Worm (Caenorhabditis elegans) whole organism, L4 larva: ENCODE measurements around the gene ttr-27.
A peak's percentile ranks its signal among the peaks of the same experiment; 100 is the strongest.

Experiments
- F10B5.3 ChIP-seq: sonication (generic microtip); optimal IDR thresholded peaks from 2 replicates; lab custom pipeline; 2016; ENCODE audit warnings: mild to moderate bottlenecking, missing genetic modification characterization, missing compliant biosample characterization
- F37D6.2 ChIP-seq: sonication (generic microtip); optimal IDR thresholded peaks from 2 replicates; lab custom pipeline; 2016; ENCODE audit warnings: mild to moderate bottlenecking, missing genetic modification characterization, missing compliant biosample characterization
- T20F7.1 ChIP-seq: fragments of 200-800 bp; sonication (Bioruptor generic); optimal IDR thresholded peaks from 2 replicates; lab custom pipeline; 2018; ENCODE audit warnings: mild to moderate bottlenecking, missing genetic modification characterization, missing compliant biosample characterization
- Y105C5A.15 ChIP-seq: fragments of 200-800 bp; sonication (Bioruptor generic); IDR thresholded peaks from 2 replicates; pipeline ENCODE4 v1.3.6; 2022; ENCODE audit warnings: missing genetic modification characterization, missing compliant biosample characterization
- Y5F2A.4 ChIP-seq: fragments of 200-800 bp; sonication (Bioruptor generic); optimal IDR thresholded peaks from 2 replicates; lab custom pipeline; 2018; ENCODE audit warnings: mild to moderate bottlenecking, missing genetic modification characterization, missing compliant biosample characterization
- Y75B8A.6 ChIP-seq: fragments of 200-800 bp; sonication (Bioruptor generic); IDR thresholded peaks from 2 replicates; pipeline ENCODE4 v1.3.6; 2022; ENCODE audit warnings: missing genetic modification reagents, missing genetic modification characterization, missing compliant biosample characterization
- ZK546.5 ChIP-seq, 2 experiments: sonication (generic microtip); optimal IDR thresholded peaks; 2 replicates each; lab custom pipeline; 2017; ENCODE audit warnings: missing biosample characterization in 2 of 2, missing genetic modification characterization in 2 of 2
- aha-1 ChIP-seq: fragments of 150-350 bp; peaks from one replicate; lab custom pipeline; 2014; ENCODE audit warnings: missing biosample characterization, missing genetic modification characterization
- aly-2 ChIP-seq: sonication (generic microtip); optimal IDR thresholded peaks from 2 replicates; lab custom pipeline; 2018; ENCODE audit warnings: missing biosample characterization, missing genetic modification characterization
- ama-1 ChIP-seq: fragments of 150-350 bp; optimal IDR thresholded peaks from 2 replicates; lab custom pipeline; 2014; ENCODE audit warnings: inconsistent platforms, mixed read lengths
- arid-1 ChIP-seq: fragments of 200-800 bp; sonication (Bioruptor generic); conservative IDR thresholded peaks from 2 replicates; pipeline ENCODE4 v1.3.6; 2022; ENCODE audit warnings: missing genetic modification reagents, missing genetic modification characterization, missing compliant biosample characterization
- attf-4 ChIP-seq: sonication (generic microtip); optimal IDR thresholded peaks from 3 replicates; lab custom pipeline; 2017; ENCODE audit warnings: missing biosample characterization, missing genetic modification characterization
- ceh-20 ChIP-seq: fragments of 200-800 bp; sonication (Bioruptor generic); IDR thresholded peaks from 2 replicates; pipeline ENCODE4 v1.3.6; 2022; ENCODE audit warnings: missing genetic modification reagents, missing genetic modification characterization, missing compliant biosample characterization
- ceh-28 ChIP-seq: fragments of 150-350 bp; optimal IDR thresholded peaks from 2 replicates; lab custom pipeline; 2014; ENCODE audit warnings: missing biosample characterization, missing genetic modification reagents, missing genetic modification characterization
- ceh-62 ChIP-seq: sonication (generic microtip); optimal IDR thresholded peaks from 2 replicates; lab custom pipeline; 2017; ENCODE audit warnings: missing biosample characterization, missing genetic modification characterization
- ces-1 ChIP-seq: fragments of 150-350 bp; sonication (generic microtip); optimal IDR thresholded peaks from 4 replicates; lab custom pipeline; 2014; ENCODE audit warnings: missing biosample characterization, missing genetic modification reagents, missing genetic modification characterization
- daf-12 ChIP-seq: fragments of 150-350 bp; optimal IDR thresholded peaks from 2 replicates; lab custom pipeline; 2014; ENCODE audit warnings: missing biosample characterization, missing genetic modification reagents, missing genetic modification characterization
- daf-16 ChIP-seq, 3 experiments: sonication (generic microtip); optimal IDR thresholded peaks; 2 replicates each; lab custom pipeline; 2016 to 2017; ENCODE audit warnings: missing genetic modification characterization in 3 of 3, missing genetic modification reagents in 3 of 3, mild to moderate bottlenecking in 2 of 3, missing compliant biosample characterization in 2 of 3, missing biosample characterization in 1 of 3, moderate library complexity in 1 of 3
- dpl-1 ChIP-seq: fragments of 150-350 bp; optimal IDR thresholded peaks from 2 replicates; lab custom pipeline; 2014; ENCODE audit warnings: missing biosample characterization, missing genetic modification reagents, missing genetic modification characterization
- duxl-1 ChIP-seq: sonication (generic microtip); optimal IDR thresholded peaks from 2 replicates; lab custom pipeline; 2016; ENCODE audit warnings: mild to moderate bottlenecking, missing genetic modification characterization, moderate library complexity, missing compliant biosample characterization; ENCODE audit not compliant: poor library complexity
- dve-1 ChIP-seq: sonication (generic microtip); optimal IDR thresholded peaks from 2 replicates; lab custom pipeline; 2017; ENCODE audit warnings: antibody characterized with exemption, mild to moderate bottlenecking, missing genetic modification characterization, missing compliant biosample characterization; ENCODE audit not compliant: insufficient read depth
- egl-43 ChIP-seq: fragments of 200-800 bp; sonication (Bioruptor generic); IDR thresholded peaks from 2 replicates; pipeline ENCODE4 v1.3.6; 2022; ENCODE audit warnings: missing genetic modification reagents, missing genetic modification characterization, missing compliant biosample characterization
- gei-8 ChIP-seq: fragments of 200-800 bp; sonication (Bioruptor generic); optimal IDR thresholded peaks from 2 replicates; lab custom pipeline; 2018; ENCODE audit warnings: mild to moderate bottlenecking, missing genetic modification characterization, missing compliant biosample characterization
- hlh-11 ChIP-seq: fragments of 200-800 bp; sonication (Bioruptor generic); optimal IDR thresholded peaks from 2 replicates; lab custom pipeline; 2018; ENCODE audit warnings: mild to moderate bottlenecking, missing genetic modification characterization, missing compliant biosample characterization
- hlh-30 ChIP-seq: sonication (generic microtip); optimal IDR thresholded peaks from 2 replicates; lab custom pipeline; 2017; ENCODE audit warnings: antibody characterized with exemption, mild to moderate bottlenecking, missing genetic modification characterization, missing compliant biosample characterization; ENCODE audit not compliant: insufficient read depth
- lim-7 ChIP-seq: fragments of 200-800 bp; sonication (Bioruptor generic); IDR thresholded peaks from 2 replicates; pipeline ENCODE4 v1.3.6; 2022; ENCODE audit warnings: missing genetic modification characterization, missing compliant biosample characterization
- lin-1 ChIP-seq: fragments of 200-800 bp; sonication (Bioruptor generic); IDR thresholded peaks from 2 replicates; pipeline ENCODE4 v1.3.6; 2022; ENCODE audit warnings: missing genetic modification reagents, missing genetic modification characterization, missing compliant biosample characterization
- lir-3 ChIP-seq: sonication (generic microtip); optimal IDR thresholded peaks from 2 replicates; lab custom pipeline; 2016; ENCODE audit warnings: mild to moderate bottlenecking, missing genetic modification characterization, missing compliant biosample characterization
- madf-5 ChIP-seq, 2 experiments: fragments of 200-800 bp; sonication (Bioruptor generic); IDR thresholded peaks; 2 replicates each; pipeline ENCODE4 v1.3.6; 2022; ENCODE audit warnings: missing compliant biosample characterization in 2 of 2, missing genetic modification characterization in 2 of 2
- mdl-1 ChIP-seq, 2 experiments: fragments of 150-350 bp in 1 of 2; sonication (generic microtip) in 1 of 2; optimal IDR thresholded peaks; 2 replicates each; lab custom pipeline; 2014 to 2017; ENCODE audit warnings: missing biosample characterization in 2 of 2, missing genetic modification characterization in 2 of 2
- mep-1 ChIP-seq: fragments of 150-350 bp; sonication (generic microtip); optimal IDR thresholded peaks from 3 replicates; lab custom pipeline; 2014; ENCODE audit warnings: missing biosample characterization, missing genetic modification characterization
- mxl-2 ChIP-seq: fragments of 200-800 bp; sonication (Bioruptor generic); conservative IDR thresholded peaks from 2 replicates; pipeline ENCODE4 v1.3.6; 2022; ENCODE audit warnings: missing genetic modification reagents, missing genetic modification characterization, missing compliant biosample characterization
- nhr-10 ChIP-seq: fragments of 150-350 bp; optimal IDR thresholded peaks from 2 replicates; lab custom pipeline; 2014; ENCODE audit warnings: missing biosample characterization, missing genetic modification characterization
- nhr-237 ChIP-seq: sonication (generic microtip); optimal IDR thresholded peaks from 2 replicates; lab custom pipeline; 2017; ENCODE audit warnings: missing biosample characterization, missing genetic modification characterization
- nhr-25 ChIP-seq: sonication (generic microtip); optimal IDR thresholded peaks from 2 replicates; lab custom pipeline; 2017; ENCODE audit warnings: missing genetic modification characterization, mild to moderate bottlenecking, missing compliant biosample characterization, antibody characterized with exemption, moderate library complexity, borderline replicate concordance; ENCODE audit not compliant: insufficient read depth
- nhr-28 ChIP-seq: fragments of 150-350 bp; optimal IDR thresholded peaks from 2 replicates; lab custom pipeline; 2014; ENCODE audit warnings: missing biosample characterization, missing genetic modification characterization
- nhr-42 ChIP-seq: fragments of 200-800 bp; sonication (Bioruptor generic); IDR thresholded peaks from 2 replicates; pipeline ENCODE4 v1.3.6; 2022; ENCODE audit warnings: missing genetic modification characterization, missing compliant biosample characterization
- nhr-48 ChIP-seq: sonication (generic microtip); optimal IDR thresholded peaks from 2 replicates; lab custom pipeline; 2016; ENCODE audit warnings: mild to moderate bottlenecking, missing genetic modification characterization, missing compliant biosample characterization
- nhr-6 ChIP-seq: fragments of 150-350 bp; optimal IDR thresholded peaks from 2 replicates; lab custom pipeline; 2014; ENCODE audit warnings: missing biosample characterization, missing genetic modification characterization
- nhr-76 ChIP-seq: fragments of 150-350 bp; optimal IDR thresholded peaks from 2 replicates; lab custom pipeline; 2014; ENCODE audit warnings: missing biosample characterization, missing genetic modification characterization
- php-3 ChIP-seq: fragments of 200-800 bp; sonication (Bioruptor generic); IDR thresholded peaks from 2 replicates; pipeline ENCODE4 v1.3.6; 2022; ENCODE audit warnings: missing genetic modification reagents, missing genetic modification characterization, missing compliant biosample characterization
- sdz-12 ChIP-seq: fragments of 200-800 bp; sonication (Bioruptor generic); optimal IDR thresholded peaks from 2 replicates; lab custom pipeline; 2018; ENCODE audit warnings: mild to moderate bottlenecking, missing genetic modification characterization, missing compliant biosample characterization
- set-16 ChIP-seq: fragments of 200-800 bp; sonication (Bioruptor generic); IDR thresholded peaks from 2 replicates; pipeline ENCODE4 v1.3.6; 2022; ENCODE audit warnings: missing genetic modification reagents, missing genetic modification characterization, missing compliant biosample characterization
- tag-97 ChIP-seq: fragments of 200-800 bp; sonication (Bioruptor generic); IDR thresholded peaks from 2 replicates; pipeline ENCODE4 v1.3.6; 2022; ENCODE audit warnings: missing genetic modification characterization, missing compliant biosample characterization
- unc-130 ChIP-seq: sonication (generic microtip); optimal IDR thresholded peaks from 2 replicates; lab custom pipeline; 2016; ENCODE audit warnings: missing genetic modification reagents, missing genetic modification characterization, missing compliant biosample characterization
- unc-39 ChIP-seq: sonication (generic microtip); optimal IDR thresholded peaks from 2 replicates; lab custom pipeline; 2017; ENCODE audit warnings: missing biosample characterization, missing genetic modification characterization
- unc-62 ChIP-seq, 3 experiments: fragments of 150-350 bp in 1 of 3; sonication (generic microtip); optimal IDR thresholded peaks in 2 of 3; peaks in 1 of 3; 1 replicate in 1 of 3; 2 replicates in 2 of 3; lab custom pipeline; 2014 to 2017; ENCODE audit warnings: missing biosample characterization in 3 of 3, missing genetic modification characterization in 3 of 3, missing genetic modification reagents in 3 of 3, missing genotype in 1 of 3
- zfp-2 ChIP-seq: sonication (generic microtip); optimal IDR thresholded peaks from 2 replicates; lab custom pipeline; 2016; ENCODE audit warnings: mild to moderate bottlenecking, missing genetic modification characterization, missing compliant biosample characterization
- zfp-3 ChIP-seq: fragments of 200-800 bp; sonication (Bioruptor generic); conservative IDR thresholded peaks from 2 replicates; pipeline ENCODE4 v1.3.6; 2022; ENCODE audit warnings: missing genetic modification reagents, missing genetic modification characterization, missing compliant biosample characterization
- zip-2 ChIP-seq: fragments of 150-350 bp; optimal IDR thresholded peaks from 2 replicates; lab custom pipeline; 2014; ENCODE audit warnings: missing biosample characterization, missing genetic modification characterization
- ztf-7 ChIP-seq: fragments of 150-350 bp; optimal IDR thresholded peaks from 2 replicates; lab custom pipeline; 2014; ENCODE audit warnings: missing biosample characterization, missing genetic modification characterization

Gene ttr-27

DNA sequence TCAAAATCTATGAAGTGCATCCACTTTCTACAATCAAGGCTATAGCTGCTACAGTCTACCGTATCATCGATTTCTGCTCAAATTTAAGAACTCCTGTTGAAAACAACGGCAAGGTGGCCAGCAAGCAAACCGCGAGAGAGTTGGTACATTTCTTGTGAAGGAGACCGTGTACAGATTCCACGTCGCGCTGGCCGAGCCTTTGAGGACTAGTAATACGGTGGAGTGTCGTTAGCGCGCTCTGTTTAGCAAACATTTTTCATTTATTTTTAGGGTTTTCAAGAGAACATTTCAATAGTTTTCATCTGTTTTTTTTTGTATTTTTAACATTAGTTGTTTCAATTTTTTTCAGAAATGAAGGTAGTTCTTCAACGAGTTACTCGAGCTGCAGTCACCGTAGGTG lies 48.4 kb upstream of the ttr-27 start, which contains the start of gene pqn-68 (continued):
- TF ChIP-seq zip-2 (tag; lab: Kevin White, UChicago) (no peak), nhr-42 (GFP tag; lab: Robert Waterston, UW) (no peak), duxl-1 (tag; lab: Kevin White, UChicago) (no peak), php-3 (GFP tag; lab: Robert Waterston, UW) (no peak), aha-1 (peak; percentile 71), arid-1 (no peak), ama-1 (no peak), F10B5.3 (tag; lab: Kevin White, UChicago) (no peak), ZK546.5 (tag; optimal IDR thresholded peaks at IDR 0.05; lab: Kevin White, UChicago) (no peak), tag-97 (GFP tag; lab: Robert Waterston, UW) (no peak), aly-2 (no peak), nhr-76 (no peak), hlh-30 (tag; lab: Kevin White, UChicago) (peak; percentile 8), mdl-1 (tag; optimal IDR thresholded peaks at IDR 0.05; lab: Kevin White, UChicago) (no peak), Y5F2A.4 (no peak), ces-1 (no peak), attf-4 (tag; lab: Kevin White, UChicago) (no peak), nhr-6 (tag; lab: Kevin White, UChicago) (peak; percentile 80), ztf-7 (tag; lab: Kevin White, UChicago) (no peak), unc-130 (no peak), lir-3 (tag; lab: Kevin White, UChicago) (no peak), nhr-25 (tag; lab: Kevin White, UChicago) (no peak), Y75B8A.6 (no peak), madf-5 (GFP tag; IDR thresholded peaks at IDR 0.05; lab: Robert Waterston, UW) (no peak), ceh-62 (tag; lab: Kevin White, UChicago) (no peak), set-16 (no peak), mep-1 (tag; lab: Kevin White, UChicago) (no peak), lim-7 (GFP tag; lab: Robert Waterston, UW) (no peak), daf-12 (tag; lab: Kevin White, UChicago) (no peak), hlh-11 (tag; lab: Kevin White, UChicago) (no peak), zfp-2 (tag; lab: Kevin White, UChicago) (no peak), dve-1 (tag; lab: Kevin White, UChicago) (peak; percentile 17), zfp-3 (GFP tag; lab: Robert Waterston, UW) (no peak), nhr-237 (tag; lab: Kevin White, UChicago) (no peak), nhr-10 (tag; lab: Kevin White, UChicago) (no peak), sdz-12 (GFP tag; lab: Kevin White, UChicago) (no peak), gei-8 (GFP tag; lab: Kevin White, UChicago) (no peak), egl-43 (no peak), Y105C5A.15 (GFP tag; lab: Robert Waterston, UW) (no peak)
- TF ChIP-seq, all 104 proteins: peak for 10

ce11 chrV:12950812-12951528 lies 47.1 kb upstream of the ttr-27 start, which contains the start of the genes T16G1.9 and T16G1.18:
T16G1.9 (minus strand) TSS chrV:12950862.
T16G1.18 (plus strand) TSS chrV:12951304.
- TF ChIP-seq hlh-11 (tag; lab: Kevin White, UChicago) (peak; percentile 72), nhr-28 (peak; percentile 34), dve-1 (tag; lab: Kevin White, UChicago) (peak; percentile 57), dpl-1 (GFP tag; lab: Kevin White, UChicago) (peak; percentile 43), nhr-48 (tag; lab: Kevin White, UChicago) (no peak), ceh-28 (tag; lab: Kevin White, UChicago) (no peak), daf-16 (GFP tag; optimal IDR thresholded peaks at IDR 0.05; lab: Kevin White, UChicago) (no peak), daf-16 (tag; optimal IDR thresholded peaks at IDR 0.05; lab: Kevin White, UChicago) (peak; percentile 71), unc-62 (GFP tag; optimal IDR thresholded peaks at IDR 0.05 in 1 of 2; lab: Kevin White, UChicago) (peak in 1 of 2 experiments; percentile 94), unc-62 (tag; optimal IDR thresholded peaks at IDR 0.05; lab: Kevin White, UChicago) (no peak), F37D6.2 (no peak), mxl-2 (GFP tag; lab: Robert Waterston, UW) (no peak), T20F7.1 (GFP tag; lab: Kevin White, UChicago) (peak; percentile 85), lin-1 (GFP tag; lab: Robert Waterston, UW) (no peak), mdl-1 (tag; optimal IDR thresholded peaks at IDR 0.05; lab: Kevin White, UChicago) (no peak), unc-39 (tag; lab: Kevin White, UChicago) (no peak), ceh-20 (GFP tag; lab: Robert Waterston, UW) (no peak), php-3 (GFP tag; lab: Robert Waterston, UW) (no peak)
